Worm (Caenorhabditis elegans): ENCODE results near the gene C54D10.5.

The C54D10.5 gene

DNA sequence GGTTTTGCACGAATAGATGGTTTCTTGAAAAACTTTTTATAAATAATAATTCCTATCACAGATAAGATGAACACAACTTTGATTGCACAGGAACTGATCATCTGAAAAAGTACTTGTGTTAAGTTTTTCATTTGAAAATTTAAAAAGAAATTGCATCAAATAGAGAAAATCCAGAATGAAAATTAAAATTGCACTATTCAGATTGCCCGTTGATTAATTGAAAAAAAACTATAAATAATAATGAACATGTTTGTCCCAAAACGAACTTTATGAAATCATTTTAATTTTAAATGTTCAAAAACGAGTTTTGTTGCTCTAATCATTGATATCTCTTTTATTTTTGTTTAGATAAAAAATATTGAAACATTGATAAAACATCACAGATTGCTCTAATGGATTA is 11.9 kb upstream of the C54D10.5 start, which contains the start of gene cdr-3 (continued):
- TF ChIP-seq sup-37 (GFP tag; optimal IDR thresholded peaks at IDR 0.05): no peak
- no peak for TF ChIP-seq ztf-11 (tag; optimal IDR thresholded peaks at IDR 0.05)
- TF ChIP-seq dsc-1 (tag; optimal IDR thresholded peaks at IDR 0.05): no peak
- TF ChIP-seq hlh-4 (tag; optimal IDR thresholded peaks at IDR 0.05): no peak
- TF ChIP-seq snu-23 (GFP tag; optimal IDR thresholded peaks at IDR 0.05): no peak

DNA sequence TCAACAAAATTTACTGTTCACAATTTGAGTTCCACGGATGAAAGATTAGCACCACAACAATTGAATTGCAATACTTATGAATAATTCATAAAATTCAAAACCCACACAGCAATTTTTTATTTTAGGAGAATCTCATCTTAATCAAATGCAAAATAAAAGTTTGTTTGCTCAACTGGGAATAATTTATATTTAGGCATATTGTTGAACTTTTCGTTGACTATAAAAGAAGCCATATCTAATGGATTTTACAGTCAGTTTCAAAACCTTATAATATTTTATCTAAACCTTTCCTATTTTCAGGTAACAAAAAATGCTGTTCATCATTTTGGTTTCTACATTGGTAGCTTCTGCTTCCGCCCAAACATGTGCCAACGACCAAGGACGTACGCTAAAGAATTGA is 10.8 kb upstream of the C54D10.5 start, which contains the start of gene C54D10.3:
C54D10.3 (plus strand) TSS at position 301 of the 400 bp plus-strand sequence.
- TF ChIP-seq alr-1 (tag; optimal IDR thresholded peaks at IDR 0.05; ENCODE audit: borderline replicate concordance) (no peak), hlh-17 (GFP tag; optimal IDR thresholded peaks at IDR 0.05; ENCODE audit: borderline replicate concordance) (no peak), fos-1 (tag; optimal IDR thresholded peaks at IDR 0.05) (no peak), irx-1 (tag; optimal IDR thresholded peaks at IDR 0.05) (no peak), C16A3.4 (tag; optimal IDR thresholded peaks at IDR 0.05) (no peak), vab-15 (tag; optimal IDR thresholded peaks at IDR 0.05) (no peak), unc-86 (tag; optimal IDR thresholded peaks at IDR 0.05) (no peak), zag-1 (tag; optimal IDR thresholded peaks at IDR 0.05) (no peak), C04F5.9 (tag; optimal IDR thresholded peaks at IDR 0.05) (no peak), fkh-10 (GFP tag; optimal IDR thresholded peaks at IDR 0.05) (no peak), Y116A8C.19 (tag; optimal IDR thresholded peaks at IDR 0.05; ENCODE audit: borderline replicate concordance) (no peak), aly-2 (tag; optimal IDR thresholded peaks at IDR 0.05) (no peak), snpc-4 (tag; optimal IDR thresholded peaks at IDR 0.05) (no peak), nhr-84 (tag; optimal IDR thresholded peaks at IDR 0.05) (no peak), lir-3 (tag; optimal IDR thresholded peaks at IDR 0.05; ENCODE audit: poor library complexity) (no peak)

DNA sequence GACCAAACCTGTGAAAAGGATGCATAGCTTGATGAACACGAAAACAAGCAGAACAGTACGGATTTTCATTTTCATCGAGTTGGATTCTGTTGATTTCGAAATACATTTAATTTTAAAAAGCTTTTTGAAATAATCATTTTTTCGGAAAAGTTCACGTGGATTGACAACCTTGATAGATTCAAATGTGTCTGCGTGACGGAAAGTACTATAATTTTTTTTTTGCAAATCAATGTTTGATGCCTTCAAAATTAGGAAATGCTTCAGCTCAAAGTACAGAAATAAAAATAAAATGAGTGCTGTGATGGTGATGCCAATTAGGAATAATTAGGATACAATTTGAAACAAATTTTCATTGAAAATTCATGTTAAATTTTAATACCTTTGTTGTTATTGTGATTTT is 8.3 kb upstream of the C54D10.5 start, which contains the start of gene C54D10.4:
C54D10.4 (minus strand) TSS at position 101 of the 400 bp plus-strand sequence.
- TF ChIP-seq snu-23 (GFP tag; optimal IDR thresholded peaks at IDR 0.05) (no peak), sox-4 (tag; optimal IDR thresholded peaks at IDR 0.05) (no peak), xbp-1 (tag; optimal IDR thresholded peaks at IDR 0.05) (no peak), ets-5 (GFP tag; IDR thresholded peaks at IDR 0.05) (no peak), nhr-11 (tag; optimal IDR thresholded peaks at IDR 0.05) (no peak), F16B12.6 (tag; optimal IDR thresholded peaks at IDR 0.05) (no peak), ceh-63 (GFP tag; optimal IDR thresholded peaks at IDR 0.05) (no peak), nhr-85 (tag) (no peak)

DNA sequence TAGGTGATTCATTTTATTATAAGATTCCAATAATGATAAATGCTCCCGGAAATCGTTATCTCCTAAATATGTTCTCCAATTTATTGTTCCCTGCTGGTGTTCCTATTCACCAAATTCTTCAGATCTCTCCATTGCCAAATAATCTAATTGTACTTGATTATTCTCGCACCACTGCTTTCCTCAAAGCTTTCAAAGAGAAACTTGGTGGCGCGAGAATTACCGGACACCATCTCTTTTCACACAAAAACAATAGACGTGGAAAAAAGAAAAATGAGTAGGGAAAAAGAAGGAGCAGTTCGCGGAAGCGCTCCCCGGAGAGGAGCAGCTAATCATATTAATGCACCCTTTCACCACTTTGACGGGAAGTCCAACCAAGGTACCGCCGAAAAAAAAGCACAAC is 7.8 kb upstream of the C54D10.5 start:
- TF ChIP-seq dsc-1 (tag; optimal IDR thresholded peaks at IDR 0.05) (no peak), isw-1 (GFP tag; IDR thresholded peaks at IDR 0.05) (no peak), fos-1 (tag; optimal IDR thresholded peaks at IDR 0.05) (no peak), unc-86 (tag; optimal IDR thresholded peaks at IDR 0.05) (no peak), lin-14 (GFP tag; optimal IDR thresholded peaks at IDR 0.05) (peak; percentile 48)

DNA sequence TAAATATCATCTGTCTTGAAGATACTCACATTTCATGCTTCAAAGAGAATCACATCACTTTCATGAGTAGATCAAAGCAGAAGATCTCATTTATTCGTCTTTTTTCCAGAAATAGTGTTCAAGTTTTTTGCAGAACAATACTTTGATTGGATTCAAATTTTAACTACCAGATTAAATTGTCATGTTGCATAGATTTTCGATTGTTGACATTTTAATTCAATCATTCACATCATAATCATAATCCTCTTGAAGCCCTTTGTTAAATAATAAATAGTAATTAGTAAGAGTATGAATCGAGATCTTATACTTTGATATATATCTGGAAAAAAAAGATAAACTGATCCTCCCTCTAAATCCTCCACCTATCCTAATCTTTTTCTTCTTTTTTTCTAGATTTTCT is 1.3 kb upstream of the C54D10.5 start:
- TF ChIP-seq C04F5.9 (tag; optimal IDR thresholded peaks at IDR 0.05): no peak
- peak; percentile 70 for TF ChIP-seq pax-3 (tag; optimal IDR thresholded peaks at IDR 0.05)
- peak; percentile 51 for TF ChIP-seq dsc-1 (tag; optimal IDR thresholded peaks at IDR 0.05)
- TF ChIP-seq xbp-1 (tag; optimal IDR thresholded peaks at IDR 0.05): no peak
- TF ChIP-seq jun-1 (tag; optimal IDR thresholded peaks at IDR 0.05): no peak
- no peak for TF ChIP-seq tbx-2 (tag; optimal IDR thresholded peaks at IDR 0.05)

DNA sequence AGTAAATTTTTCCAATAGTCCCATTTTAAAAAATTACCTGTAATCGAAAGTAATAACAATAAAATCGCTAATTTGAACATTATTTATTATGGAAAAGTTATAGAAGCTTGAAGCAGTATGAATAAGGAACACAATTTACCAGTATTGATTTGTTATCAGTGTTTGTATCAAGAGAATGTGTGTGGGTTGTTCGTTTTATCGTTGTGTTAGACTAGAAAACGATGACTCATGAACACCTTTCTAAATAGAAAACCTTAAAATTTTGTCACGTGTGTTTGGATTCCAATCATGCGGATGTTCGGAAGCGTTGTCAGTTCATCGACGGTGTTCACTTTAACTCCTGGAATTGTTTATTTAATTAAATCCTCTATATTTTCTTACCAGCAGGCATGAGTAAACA is 3.0 kb downstream of the C54D10.5 start, which contains the start of gene C54D10.13:
C54D10.13 (minus strand) TSS at position 179 of the 400 bp plus-strand sequence.
- TF ChIP-seq unc-62 (GFP tag; optimal IDR thresholded peaks at IDR 0.05) (no peak), lin-14 (GFP tag; optimal IDR thresholded peaks at IDR 0.05) (no peak)

Data from whole organism, L1 larva.